Worm (Caenorhabditis elegans) whole organism, L4/young adult: ENCODE results near the gene M60.6.

Source experiments
- W03F9.2 ChIP-seq: fragments of 150-350 bp; optimal IDR thresholded peaks from 2 replicates; lab custom pipeline; 2014; ENCODE audit warnings: missing biosample characterization, missing genetic modification characterization
- him-1 ChIP-seq: sonication (generic microtip); optimal IDR thresholded peaks from 2 replicates; lab custom pipeline; 2016; ENCODE audit warnings: missing genotype, missing genetic modification reagents, missing genetic modification characterization, missing compliant biosample characterization

DNA sequence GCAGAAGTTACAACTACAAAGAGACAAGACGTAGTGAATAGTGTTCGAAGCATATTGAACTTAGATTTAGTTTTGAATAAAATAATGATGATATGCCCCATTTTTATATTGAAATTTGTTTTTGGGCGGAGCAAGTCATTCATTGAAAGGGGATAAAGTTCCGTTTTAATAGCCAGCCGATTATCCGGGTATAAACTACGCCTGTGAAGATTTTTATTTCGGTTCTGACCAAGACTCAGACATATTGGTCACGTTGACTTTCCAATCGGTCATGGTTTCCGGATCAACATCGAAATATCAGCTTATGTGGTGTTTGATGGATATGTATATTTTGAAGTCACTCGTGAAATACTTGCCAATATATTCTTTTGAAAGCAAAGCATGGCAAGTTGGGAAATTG is 33.6 kb downstream of the M60.6 start, which contains the start of gene K02A6.4:
- no peak for TF ChIP-seq W03F9.2 (tag; lab: Kevin White, UChicago)
- no peak for TF ChIP-seq him-1 (tag; lab: Kevin White, UChicago)
